Worm (Caenorhabditis elegans) whole organism, L4 larva: ENCODE measurements around the gene rrp-8.

ENCODE experiments used
- F10B5.3 ChIP-seq: sonication (generic microtip); optimal IDR thresholded peaks from 2 replicates; lab custom pipeline; 2016; ENCODE audit warnings: mild to moderate bottlenecking, missing genetic modification characterization, missing compliant biosample characterization
- R02D3.7 ChIP-seq: fragments of 150-350 bp; sonication (generic microtip); optimal IDR thresholded peaks from 3 replicates; lab custom pipeline; 2014; ENCODE audit warnings: missing biosample characterization, missing genetic modification characterization
- T20F7.1 ChIP-seq: fragments of 200-800 bp; sonication (Bioruptor generic); optimal IDR thresholded peaks from 2 replicates; lab custom pipeline; 2018; ENCODE audit warnings: mild to moderate bottlenecking, missing genetic modification characterization, missing compliant biosample characterization
- Y105C5A.15 ChIP-seq: fragments of 200-800 bp; sonication (Bioruptor generic); IDR thresholded peaks from 2 replicates; pipeline ENCODE4 v1.3.6; 2022; ENCODE audit warnings: missing genetic modification characterization, missing compliant biosample characterization
- Y5F2A.4 ChIP-seq: fragments of 200-800 bp; sonication (Bioruptor generic); optimal IDR thresholded peaks from 2 replicates; lab custom pipeline; 2018; ENCODE audit warnings: mild to moderate bottlenecking, missing genetic modification characterization, missing compliant biosample characterization
- Y75B8A.6 ChIP-seq: fragments of 200-800 bp; sonication (Bioruptor generic); IDR thresholded peaks from 2 replicates; pipeline ENCODE4 v1.3.6; 2022; ENCODE audit warnings: missing genetic modification reagents, missing genetic modification characterization, missing compliant biosample characterization
- ZK337.2 ChIP-seq: fragments of 200-800 bp; sonication (Bioruptor generic); IDR thresholded peaks from 2 replicates; pipeline ENCODE4 v1.3.6; 2022; ENCODE audit warnings: missing genetic modification reagents, missing genetic modification characterization, missing compliant biosample characterization
- aha-1 ChIP-seq: fragments of 150-350 bp; peaks from one replicate; lab custom pipeline; 2014; ENCODE audit warnings: missing biosample characterization, missing genetic modification characterization
- aly-2 ChIP-seq: sonication (generic microtip); optimal IDR thresholded peaks from 2 replicates; lab custom pipeline; 2018; ENCODE audit warnings: missing biosample characterization, missing genetic modification characterization
- arid-1 ChIP-seq: fragments of 200-800 bp; sonication (Bioruptor generic); conservative IDR thresholded peaks from 2 replicates; pipeline ENCODE4 v1.3.6; 2022; ENCODE audit warnings: missing genetic modification reagents, missing genetic modification characterization, missing compliant biosample characterization
- attf-4 ChIP-seq: sonication (generic microtip); optimal IDR thresholded peaks from 3 replicates; lab custom pipeline; 2017; ENCODE audit warnings: missing biosample characterization, missing genetic modification characterization
- ceh-20 ChIP-seq: fragments of 200-800 bp; sonication (Bioruptor generic); IDR thresholded peaks from 2 replicates; pipeline ENCODE4 v1.3.6; 2022; ENCODE audit warnings: missing genetic modification reagents, missing genetic modification characterization, missing compliant biosample characterization
- ceh-62 ChIP-seq: sonication (generic microtip); optimal IDR thresholded peaks from 2 replicates; lab custom pipeline; 2017; ENCODE audit warnings: missing biosample characterization, missing genetic modification characterization
- ces-1 ChIP-seq: fragments of 150-350 bp; sonication (generic microtip); optimal IDR thresholded peaks from 4 replicates; lab custom pipeline; 2014; ENCODE audit warnings: missing biosample characterization, missing genetic modification reagents, missing genetic modification characterization
- cey-2 ChIP-seq: sonication (generic microtip); optimal IDR thresholded peaks from 3 replicates; lab custom pipeline; 2017; ENCODE audit warnings: missing genetic modification characterization, mild to moderate bottlenecking, missing compliant biosample characterization, antibody characterized with exemption, borderline replicate concordance; ENCODE audit not compliant: insufficient read depth
- ctbp-1 ChIP-seq: fragments of 200-800 bp; sonication (Bioruptor generic); IDR thresholded peaks from 2 replicates; pipeline ENCODE4 v1.3.6; 2022; ENCODE audit warnings: missing genetic modification reagents, missing genetic modification characterization, missing compliant biosample characterization
- daf-12 ChIP-seq: fragments of 150-350 bp; optimal IDR thresholded peaks from 2 replicates; lab custom pipeline; 2014; ENCODE audit warnings: missing biosample characterization, missing genetic modification reagents, missing genetic modification characterization
- daf-16 ChIP-seq, 3 experiments: sonication (generic microtip); optimal IDR thresholded peaks; 2 replicates each; lab custom pipeline; 2016 to 2017; ENCODE audit warnings: missing genetic modification characterization in 3 of 3, missing genetic modification reagents in 3 of 3, mild to moderate bottlenecking in 2 of 3, missing compliant biosample characterization in 2 of 3, missing biosample characterization in 1 of 3, moderate library complexity in 1 of 3
- dmd-8 ChIP-seq: fragments of 200-800 bp; sonication (Bioruptor generic); IDR thresholded peaks from 2 replicates; pipeline ENCODE4 v1.3.6; 2022; ENCODE audit warnings: missing genetic modification characterization, missing compliant biosample characterization
- dmd-9 ChIP-seq: fragments of 200-800 bp; sonication (Bioruptor generic); IDR thresholded peaks from 2 replicates; pipeline ENCODE4 v1.3.6; 2022; ENCODE audit warnings: missing genetic modification reagents, missing genetic modification characterization, missing compliant biosample characterization
- duxl-1 ChIP-seq: sonication (generic microtip); optimal IDR thresholded peaks from 2 replicates; lab custom pipeline; 2016; ENCODE audit warnings: mild to moderate bottlenecking, missing genetic modification characterization, moderate library complexity, missing compliant biosample characterization; ENCODE audit not compliant: poor library complexity
- dve-1 ChIP-seq: sonication (generic microtip); optimal IDR thresholded peaks from 2 replicates; lab custom pipeline; 2017; ENCODE audit warnings: antibody characterized with exemption, mild to moderate bottlenecking, missing genetic modification characterization, missing compliant biosample characterization; ENCODE audit not compliant: insufficient read depth
- gei-8 ChIP-seq: fragments of 200-800 bp; sonication (Bioruptor generic); optimal IDR thresholded peaks from 2 replicates; lab custom pipeline; 2018; ENCODE audit warnings: mild to moderate bottlenecking, missing genetic modification characterization, missing compliant biosample characterization
- hif-1 ChIP-seq, 2 experiments: sonication (generic microtip); optimal IDR thresholded peaks; 2 replicates each; lab custom pipeline; 2016 to 2017; ENCODE audit warnings: missing compliant biosample characterization in 2 of 2, missing genetic modification characterization in 2 of 2, missing genetic modification reagents in 2 of 2, missing genotype in 2 of 2, mild to moderate bottlenecking in 1 of 2
- hlh-11 ChIP-seq: fragments of 200-800 bp; sonication (Bioruptor generic); optimal IDR thresholded peaks from 2 replicates; lab custom pipeline; 2018; ENCODE audit warnings: mild to moderate bottlenecking, missing genetic modification characterization, missing compliant biosample characterization
- hlh-30 ChIP-seq: sonication (generic microtip); optimal IDR thresholded peaks from 2 replicates; lab custom pipeline; 2017; ENCODE audit warnings: antibody characterized with exemption, mild to moderate bottlenecking, missing genetic modification characterization, missing compliant biosample characterization; ENCODE audit not compliant: insufficient read depth
- hmg-1.1 ChIP-seq: fragments of 200-800 bp; sonication (Bioruptor generic); IDR thresholded peaks from 2 replicates; pipeline ENCODE4 v1.3.6; 2022; ENCODE audit warnings: missing genetic modification reagents, missing genetic modification characterization, missing compliant biosample characterization
- jun-1 ChIP-seq: fragments of 150-350 bp; optimal IDR thresholded peaks from 2 replicates; lab custom pipeline; 2014; ENCODE audit warnings: missing biosample characterization, missing genetic modification reagents, missing genetic modification characterization
- lin-38 ChIP-seq: fragments of 200-800 bp; sonication (Bioruptor generic); IDR thresholded peaks from 2 replicates; pipeline ENCODE4 v1.3.6; 2022; ENCODE audit warnings: missing genetic modification reagents, missing genetic modification characterization, missing compliant biosample characterization
- lir-3 ChIP-seq: sonication (generic microtip); optimal IDR thresholded peaks from 2 replicates; lab custom pipeline; 2016; ENCODE audit warnings: mild to moderate bottlenecking, missing genetic modification characterization, missing compliant biosample characterization
- mdt-29 ChIP-seq: fragments of 200-800 bp; sonication (Bioruptor generic); IDR thresholded peaks from 2 replicates; pipeline ENCODE4 v1.3.6; 2022; ENCODE audit warnings: missing genetic modification reagents, missing genetic modification characterization, missing compliant biosample characterization
- mep-1 ChIP-seq: fragments of 150-350 bp; sonication (generic microtip); optimal IDR thresholded peaks from 3 replicates; lab custom pipeline; 2014; ENCODE audit warnings: missing biosample characterization, missing genetic modification characterization
- mxl-2 ChIP-seq: fragments of 200-800 bp; sonication (Bioruptor generic); conservative IDR thresholded peaks from 2 replicates; pipeline ENCODE4 v1.3.6; 2022; ENCODE audit warnings: missing genetic modification reagents, missing genetic modification characterization, missing compliant biosample characterization
- nhr-10 ChIP-seq: fragments of 150-350 bp; optimal IDR thresholded peaks from 2 replicates; lab custom pipeline; 2014; ENCODE audit warnings: missing biosample characterization, missing genetic modification characterization
- nhr-25 ChIP-seq: sonication (generic microtip); optimal IDR thresholded peaks from 2 replicates; lab custom pipeline; 2017; ENCODE audit warnings: missing genetic modification characterization, mild to moderate bottlenecking, missing compliant biosample characterization, antibody characterized with exemption, moderate library complexity, borderline replicate concordance; ENCODE audit not compliant: insufficient read depth
- nhr-28 ChIP-seq: fragments of 150-350 bp; optimal IDR thresholded peaks from 2 replicates; lab custom pipeline; 2014; ENCODE audit warnings: missing biosample characterization, missing genetic modification characterization
- nhr-77 ChIP-seq: fragments of 150-350 bp; optimal IDR thresholded peaks from 2 replicates; lab custom pipeline; 2014; ENCODE audit warnings: missing biosample characterization, missing genetic modification characterization
- pha-4 ChIP-seq, 2 experiments: fragments of 150-350 bp in 1 of 2; fragments of 200-800 bp in 1 of 2; sonication (Bioruptor generic) in 1 of 2; IDR thresholded peaks in 1 of 2; optimal IDR thresholded peaks in 1 of 2; 2 replicates each; pipeline versions ENCODE4 v1.3.6 to Lab custom; 2014 to 2022; ENCODE audit warnings: missing genetic modification characterization in 2 of 2, missing genetic modification reagents in 2 of 2, missing biosample characterization in 1 of 2, missing compliant biosample characterization in 1 of 2
- php-3 ChIP-seq: fragments of 200-800 bp; sonication (Bioruptor generic); IDR thresholded peaks from 2 replicates; pipeline ENCODE4 v1.3.6; 2022; ENCODE audit warnings: missing genetic modification reagents, missing genetic modification characterization, missing compliant biosample characterization
- set-16 ChIP-seq: fragments of 200-800 bp; sonication (Bioruptor generic); IDR thresholded peaks from 2 replicates; pipeline ENCODE4 v1.3.6; 2022; ENCODE audit warnings: missing genetic modification reagents, missing genetic modification characterization, missing compliant biosample characterization
- skn-1 ChIP-seq: fragments of 150-350 bp; optimal IDR thresholded peaks from 2 replicates; lab custom pipeline; 2014; ENCODE audit warnings: missing biosample characterization, missing genetic modification characterization
- snpc-1.2 ChIP-seq: fragments of 200-800 bp; sonication (Bioruptor generic); IDR thresholded peaks from 2 replicates; pipeline ENCODE4 v1.3.6; 2022; ENCODE audit warnings: missing genetic modification reagents, missing genetic modification characterization, missing compliant biosample characterization
- snpc-4 ChIP-seq: fragments of 150-350 bp; optimal IDR thresholded peaks from 2 replicates; lab custom pipeline; 2014; ENCODE audit warnings: missing biosample characterization, missing genetic modification characterization
- spr-3 ChIP-seq: fragments of 200-800 bp; sonication (Bioruptor generic); optimal IDR thresholded peaks from 2 replicates; lab custom pipeline; 2018; ENCODE audit warnings: mild to moderate bottlenecking, missing genetic modification characterization, missing compliant biosample characterization
- tag-97 ChIP-seq: fragments of 200-800 bp; sonication (Bioruptor generic); IDR thresholded peaks from 2 replicates; pipeline ENCODE4 v1.3.6; 2022; ENCODE audit warnings: missing genetic modification characterization, missing compliant biosample characterization
- tra-1 ChIP-seq: fragments of 200-800 bp; sonication (Bioruptor generic); IDR thresholded peaks from 2 replicates; pipeline ENCODE4 v1.3.6; 2022; ENCODE audit warnings: missing genetic modification reagents, missing genetic modification characterization, missing compliant biosample characterization
- unc-130 ChIP-seq: sonication (generic microtip); optimal IDR thresholded peaks from 2 replicates; lab custom pipeline; 2016; ENCODE audit warnings: missing genetic modification reagents, missing genetic modification characterization, missing compliant biosample characterization
- zip-2 ChIP-seq: fragments of 150-350 bp; optimal IDR thresholded peaks from 2 replicates; lab custom pipeline; 2014; ENCODE audit warnings: missing biosample characterization, missing genetic modification characterization
- ztf-11 ChIP-seq: fragments of 150-350 bp; optimal IDR thresholded peaks from 2 replicates; lab custom pipeline; 2014; ENCODE audit warnings: missing biosample characterization, missing genetic modification characterization

rrp-8 gene

ce11 chrIV:428869-429268 lies 32.5 kb downstream of the rrp-8 start, which contains the start of gene Y66H1A.5 (continued):
- TF ChIP-seq F10B5.3 (tag; lab: Kevin White, UChicago) (no peak), mdt-29 (GFP tag; lab: Robert Waterston, UW) (no peak), cey-2 (tag; lab: Kevin White, UChicago) (no peak), R02D3.7 (no peak), php-3 (GFP tag; lab: Robert Waterston, UW) (no peak), mep-1 (tag; lab: Kevin White, UChicago) (peak; percentile 10), hmg-1.1 (GFP tag; lab: Robert Waterston, UW) (no peak), lir-3 (no peak), aly-2 (tag; lab: Kevin White, UChicago) (no peak), nhr-28 (tag; lab: Kevin White, UChicago) (peak; percentile 94), gei-8 (no peak), daf-12 (tag; lab: Kevin White, UChicago) (no peak), Y75B8A.6 (no peak), T20F7.1 (GFP tag; lab: Kevin White, UChicago) (no peak), snpc-1.2 (GFP tag; lab: Robert Waterston, UW) (no peak), unc-130 (GFP tag; lab: Kevin White, UChicago) (no peak), zip-2 (tag; lab: Kevin White, UChicago) (no peak), hif-1 (tag; optimal IDR thresholded peaks at IDR 0.05; lab: Kevin White, UChicago) (peak in 1 of 2 experiments; percentile 60), jun-1 (tag; lab: Kevin White, UChicago) (no peak), dmd-8 (GFP tag; lab: Robert Waterston, UW) (no peak), spr-3 (GFP tag; lab: Kevin White, UChicago) (no peak), duxl-1 (tag; lab: Kevin White, UChicago) (no peak), tag-97 (GFP tag; lab: Robert Waterston, UW) (no peak), ZK337.2 (no peak), nhr-77 (tag; lab: Kevin White, UChicago) (peak; percentile 89), hlh-30 (tag; lab: Kevin White, UChicago) (peak; percentile 5), nhr-25 (tag; lab: Kevin White, UChicago) (no peak), pha-4 (GFP tag; IDR thresholded peaks at IDR 0.05; lab: Robert Waterston, UW) (no peak), pha-4 (tag; optimal IDR thresholded peaks at IDR 0.05; lab: Kevin White, UChicago) (no peak), attf-4 (tag; lab: Kevin White, UChicago) (no peak), nhr-10 (tag; lab: Kevin White, UChicago) (peak; percentile 41), ctbp-1 (GFP tag; lab: Robert Waterston, UW) (no peak), hlh-11 (tag; lab: Kevin White, UChicago) (peak; percentile 29), Y5F2A.4 (GFP tag; lab: Kevin White, UChicago) (no peak), ces-1 (no peak), skn-1 (tag; lab: Kevin White, UChicago) (no peak), snpc-4 (no peak)

ce11 chrIV:438384-438783 lies 42.0 kb downstream of the rrp-8 start:
- TF ChIP-seq nhr-77 (tag; lab: Kevin White, UChicago) (no peak), Y105C5A.15 (no peak), aha-1 (peak; percentile 91)

DNA sequence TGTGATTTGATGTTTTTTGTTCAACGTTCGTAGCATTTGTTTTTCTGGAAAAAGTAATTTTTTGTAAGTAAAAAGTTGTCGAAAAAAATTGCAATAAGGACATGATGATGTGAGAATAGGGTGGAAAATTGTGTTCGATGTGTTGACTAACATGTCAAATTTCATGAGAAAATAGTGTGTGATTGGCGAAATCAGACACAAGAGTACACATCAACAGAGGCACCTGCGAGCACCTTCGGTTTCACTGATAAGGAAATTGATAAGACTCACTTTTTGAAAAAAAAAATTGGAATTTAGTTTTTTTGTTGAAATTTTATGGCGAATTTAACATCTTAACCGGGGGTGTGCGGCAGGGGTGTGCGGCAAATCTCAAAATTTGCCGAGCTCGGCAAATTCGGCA lies 44.2 kb downstream of the rrp-8 start, which contains the start of gene hum-8:
Gene hum-8, minus strand, starts transcription at position 46 of the 400 bp plus-strand sequence.
- no peak for TF ChIP-seq ceh-20
- TF ChIP-seq dmd-9 (GFP tag; lab: Robert Waterston, UW), result no peak
- peak; percentile 56 for TF ChIP-seq dve-1 (tag; lab: Kevin White, UChicago)
- no peak for TF ChIP-seq lin-38 (GFP tag; lab: Robert Waterston, UW)
- TF ChIP-seq hmg-1.1 (GFP tag; lab: Robert Waterston, UW), result no peak
- no peak for TF ChIP-seq ztf-11 (tag; lab: Kevin White, UChicago)
- TF ChIP-seq aha-1, result peak; percentile 75
- TF ChIP-seq ceh-62 (tag; lab: Kevin White, UChicago), result no peak
- no peak for TF ChIP-seq daf-16 (GFP tag; optimal IDR thresholded peaks at IDR 0.05; lab: Kevin White, UChicago)
- TF ChIP-seq daf-16 (tag; optimal IDR thresholded peaks at IDR 0.05; lab: Kevin White, UChicago), result peak; percentile 91
- TF ChIP-seq mxl-2, result no peak
- TF ChIP-seq tra-1 (GFP tag; lab: Robert Waterston, UW), result no peak
- TF ChIP-seq nhr-28 (tag; lab: Kevin White, UChicago), result peak; percentile 85
- no peak for TF ChIP-seq arid-1 (GFP tag; lab: Robert Waterston, UW)
- TF ChIP-seq set-16 (GFP tag; lab: Robert Waterston, UW), result no peak
